Worm (Caenorhabditis elegans): ENCODE results near the gene cyp-29A2.

ce11 chrV:11216137-11216536 lies 1.2 kb upstream of the cyp-29A2 start:
- TF ChIP-seq skn-1 (tag; optimal IDR thresholded peaks at IDR 0.05) (no peak), nhr-77 (tag; optimal IDR thresholded peaks at IDR 0.05) (no peak), ama-1 (optimal IDR thresholded peaks at IDR 0.05) (no peak), fos-1 (tag; optimal IDR thresholded peaks at IDR 0.05) (no peak), aha-1 (tag) (no peak), unc-39 (tag; optimal IDR thresholded peaks at IDR 0.05) (no peak), daf-19 (GFP tag; conservative IDR thresholded peaks at IDR 0.05) (no peak), lin-15B (tag; optimal IDR thresholded peaks at IDR 0.05) (no peak)
